Fruit fly (Drosophila melanogaster): ENCODE measurements around the gene CG10005.
"Not testable (repeated sequence)": the region's sequence is repeated elsewhere in the genome, so short reads cannot be mapped to it uniquely, and the experiment has no call there.

The CG10005 gene

dm6 chr3R:11964000-11964399 is 13.0 kb downstream of the CG10005 start:
- no peak for TF ChIP-seq fd96Ca (GFP tag; IDR thresholded peaks at IDR 0.05)
- no peak for TF ChIP-seq CG8159 (tag; optimal IDR thresholded peaks at IDR 0.05)
- TF ChIP-seq CG4496 (GFP tag; IDR thresholded peaks at IDR 0.05) = no peak
- no peak for TF ChIP-seq CG8301 (tag; optimal IDR thresholded peaks at IDR 0.05)
- TF ChIP-seq CG32121 (GFP tag; IDR thresholded peaks at IDR 0.05) = no peak
- no peak for TF ChIP-seq CG10348 (GFP tag; IDR thresholded peaks at IDR 0.05)
- no peak for TF ChIP-seq Snoo (tag; optimal IDR thresholded peaks at IDR 0.05)
- no peak for TF ChIP-seq Ets98B (GFP tag; IDR thresholded peaks at IDR 0.05)
- no peak for TF ChIP-seq CG13204 (GFP tag; optimal IDR thresholded peaks at IDR 0.05)
- no peak for TF ChIP-seq CG12605 (GFP tag; IDR thresholded peaks at IDR 0.05)
- TF ChIP-seq CG34367 (tag; optimal IDR thresholded peaks at IDR 0.05) = no peak
- no peak for TF ChIP-seq CG17806 (tag; optimal IDR thresholded peaks at IDR 0.05)
- no peak for TF ChIP-seq CG15710 (tag; optimal IDR thresholded peaks at IDR 0.05)
- TF ChIP-seq CG9948 (tag; optimal IDR thresholded peaks at IDR 0.05) = no peak
- TF ChIP-seq EcR (GFP tag; optimal IDR thresholded peaks at IDR 0.05) = no peak
- TF ChIP-seq rn (GFP tag; IDR thresholded peaks at IDR 0.05) = no peak
- TF ChIP-seq CG14655 (GFP tag; optimal IDR thresholded peaks at IDR 0.05) = no peak
- no peak for TF ChIP-seq D1 (tag; optimal IDR thresholded peaks at IDR 0.05)

- peak; percentile 60 for TF ChIP-seq CG8159 (tag; optimal IDR thresholded peaks at IDR 0.05)
- TF ChIP-seq fd96Ca (GFP tag; IDR thresholded peaks at IDR 0.05) = no peak
- peak; percentile 64 for TF ChIP-seq CG15710 (tag; optimal IDR thresholded peaks at IDR 0.05)
- TF ChIP-seq CG32121 (GFP tag; IDR thresholded peaks at IDR 0.05) = peak; percentile 21; the same call in 1 of the 2 replicates
- no peak for TF ChIP-seq gl (tag; optimal IDR thresholded peaks at IDR 0.05)
- no peak for TF ChIP-seq CG12605 (GFP tag; IDR thresholded peaks at IDR 0.05)
- TF ChIP-seq Snoo (tag; optimal IDR thresholded peaks at IDR 0.05) = peak; percentile 16
- TF ChIP-seq CG4496 (GFP tag; IDR thresholded peaks at IDR 0.05) = peak; percentile 61; the same call in 2 of the 3 replicates
- no peak for TF ChIP-seq Pif1B (GFP tag; optimal IDR thresholded peaks at IDR 0.05)
- TF ChIP-seq CG14655 (GFP tag; optimal IDR thresholded peaks at IDR 0.05) = no peak
- TF ChIP-seq Pif1A (GFP tag; optimal IDR thresholded peaks at IDR 0.05) = no peak
- peak; percentile 7 for TF ChIP-seq CG34367 (tag; optimal IDR thresholded peaks at IDR 0.05)
- TF ChIP-seq EcR (GFP tag; optimal IDR thresholded peaks at IDR 0.05) = peak; percentile 67
- no peak for TF ChIP-seq rn (GFP tag; IDR thresholded peaks at IDR 0.05)
- TF ChIP-seq CG13204 (GFP tag; optimal IDR thresholded peaks at IDR 0.05) = no peak
- TF ChIP-seq CG9948 (tag; optimal IDR thresholded peaks at IDR 0.05) = peak; percentile 44
- no peak; the same call in 1 of the 2 replicates for TF ChIP-seq Ets98B (GFP tag; IDR thresholded peaks at IDR 0.05)
- no peak for TF ChIP-seq D1 (tag; optimal IDR thresholded peaks at IDR 0.05)
- TF ChIP-seq CG17806 (tag; optimal IDR thresholded peaks at IDR 0.05) = peak; percentile 44
- TF ChIP-seq CG10348 (GFP tag; IDR thresholded peaks at IDR 0.05) = no peak
- peak; percentile 39 for TF ChIP-seq CG8301 (tag; optimal IDR thresholded peaks at IDR 0.05)
Measured at dm6 chr3R:11962739-11963214, 14.2 kb downstream of the CG10005 start, which contains the start of the genes CG3281 and aurA. CG3281 (minus strand) TSS chr3R:11962805. aurA (plus strand) TSS chr3R:11963124.

dm6 chr3R:11958235-11958634 is 18.8 kb downstream of the CG10005 start, which contains the start of gene Hsp70Ab:
Hsp70Ab (plus strand) TSS chr3R:11958535.
- TF ChIP-seq gl (tag; optimal IDR thresholded peaks at IDR 0.05); CG13204 (GFP tag; optimal IDR thresholded peaks at IDR 0.05); CG4496 (GFP tag; IDR thresholded peaks at IDR 0.05): not testable (repeated sequence)

dm6 chr3R:11957388-11957787 is 19.6 kb downstream of the CG10005 start:
- TF ChIP-seq CG8159 (tag; optimal IDR thresholded peaks at IDR 0.05) (no peak), fd96Ca (GFP tag; IDR thresholded peaks at IDR 0.05) (no peak), rn (GFP tag; IDR thresholded peaks at IDR 0.05) (no peak), CG9948 (tag; optimal IDR thresholded peaks at IDR 0.05) (no peak), CG14655 (GFP tag; optimal IDR thresholded peaks at IDR 0.05) (no peak), D1 (tag; optimal IDR thresholded peaks at IDR 0.05) (no peak)

- TF ChIP-seq CG9948 (tag; optimal IDR thresholded peaks at IDR 0.05); CG32121 (GFP tag; IDR thresholded peaks at IDR 0.05); CG4496 (GFP tag; IDR thresholded peaks at IDR 0.05): not testable (repeated sequence)
Measured at dm6 chr3R:11956444-11956843, 20.6 kb downstream of the CG10005 start, which contains the start of gene Hsp70Aa. Hsp70Aa (minus strand) TSS chr3R:11956544.

dm6 chr3R:11949387-11950029 is 27.5 kb downstream of the CG10005 start, which contains the start of gene CG31211:
CG31211 (plus strand) TSS chr3R:11949680.
- TF ChIP-seq EcR (GFP tag; optimal IDR thresholded peaks at IDR 0.05) = no peak
- TF ChIP-seq CG8301 (tag; optimal IDR thresholded peaks at IDR 0.05) = no peak
- TF ChIP-seq fd96Ca (GFP tag; IDR thresholded peaks at IDR 0.05) = no peak
- TF ChIP-seq CG32121 (GFP tag; IDR thresholded peaks at IDR 0.05) = no peak
- TF ChIP-seq CG13204 (GFP tag; optimal IDR thresholded peaks at IDR 0.05) = no peak
- TF ChIP-seq CG8159 (tag; optimal IDR thresholded peaks at IDR 0.05) = no peak
- no peak for TF ChIP-seq D1 (tag; optimal IDR thresholded peaks at IDR 0.05)
- no peak for TF ChIP-seq CG14655 (GFP tag; optimal IDR thresholded peaks at IDR 0.05)
- no peak for TF ChIP-seq rn (GFP tag; IDR thresholded peaks at IDR 0.05)
- TF ChIP-seq CG10348 (GFP tag; IDR thresholded peaks at IDR 0.05) = no peak
- TF ChIP-seq CG15710 (tag; optimal IDR thresholded peaks at IDR 0.05) = no peak
- TF ChIP-seq Pif1B (GFP tag; optimal IDR thresholded peaks at IDR 0.05) = no peak
- no peak for TF ChIP-seq CG17806 (tag; optimal IDR thresholded peaks at IDR 0.05)
- no peak for TF ChIP-seq CG9948 (tag; optimal IDR thresholded peaks at IDR 0.05)
- TF ChIP-seq CG12605 (GFP tag; IDR thresholded peaks at IDR 0.05) = no peak

All from whole organism, pupa.